Fruit fly (Drosophila melanogaster): ENCODE data around the gene Lamtor1.

DNA sequence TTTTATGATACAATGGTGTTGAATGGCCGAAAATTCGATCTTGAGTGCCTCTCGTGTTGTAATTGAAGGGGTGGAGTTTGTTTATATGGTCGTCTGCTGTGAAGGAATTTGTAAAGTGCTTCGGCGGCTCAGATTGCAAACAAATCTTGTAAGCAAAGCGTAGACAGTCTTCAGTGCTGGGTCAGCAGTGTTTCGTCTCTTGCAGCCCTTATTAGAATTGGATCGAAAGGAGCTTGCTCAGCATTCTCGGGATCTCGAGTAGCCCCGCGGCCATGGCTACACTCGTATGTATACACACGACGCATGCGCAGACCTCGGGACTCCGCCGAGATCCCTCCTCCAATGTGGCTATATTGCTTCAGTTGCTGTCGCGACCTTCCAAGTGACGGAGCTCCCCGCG lies 50.7 kb downstream of the Lamtor1 start:
- no peak for TF ChIP-seq pan (optimal IDR thresholded peaks at IDR 0.05)
- no peak for TF ChIP-seq Dll (optimal IDR thresholded peaks at IDR 0.05)
